Fruit fly (Drosophila melanogaster) whole organism, embryonic: ENCODE results near the gene Ak3.

Experiments
- Atf-2 ChIP-seq: fragments of 200-800 bp; sonication (Bioruptor generic); optimal IDR thresholded peaks from 2 replicates; lab custom pipeline; 2016; ENCODE audit warnings: missing biosample characterization, missing genetic modification characterization
- CG11456 ChIP-seq: fragments of 200-800 bp; sonication (Bioruptor generic); IDR thresholded peaks from 3 replicates; pipeline ENCODE4 v1.3.6; 2022; ENCODE audit warnings: missing biosample characterization, missing genetic modification characterization
- CG12071 ChIP-seq: fragments of 200-800 bp; sonication (Bioruptor generic); optimal IDR thresholded peaks from 3 replicates; lab custom pipeline; 2018; ENCODE audit warnings: missing biosample characterization, mild to moderate bottlenecking, missing genetic modification characterization
- CG14014 ChIP-seq: fragments of 200-800 bp; sonication (Bioruptor generic); IDR thresholded peaks from 2 replicates; pipeline ENCODE4 v1.3.6; 2022; ENCODE audit warnings: missing biosample characterization, missing genetic modification characterization
- CG14667 ChIP-seq: fragments of 200-800 bp; sonication (Bioruptor generic); IDR thresholded peaks from 2 replicates; pipeline ENCODE4 v1.3.6; 2022; ENCODE audit warnings: missing biosample characterization, missing genetic modification characterization
- CG17829 ChIP-seq: fragments of 200-800 bp; optimal IDR thresholded peaks from 2 replicates; lab custom pipeline; 2019; ENCODE audit warnings: missing biosample characterization, mild to moderate bottlenecking, missing genetic modification characterization, moderate library complexity
- CG3065 ChIP-seq: fragments of 200-800 bp; sonication (Bioruptor generic); optimal IDR thresholded peaks from 2 replicates; lab custom pipeline; 2016; ENCODE audit warnings: missing biosample characterization, missing genetic modification characterization
- CG31224 ChIP-seq: fragments of 200-800 bp; sonication (Bioruptor generic); IDR thresholded peaks from 2 replicates; pipeline ENCODE4 v1.3.6; 2022; ENCODE audit warnings: missing biosample characterization, missing genetic modification characterization
- CG32767 ChIP-seq: fragments of 200-800 bp; sonication (Bioruptor generic); IDR thresholded peaks from 2 replicates; pipeline ENCODE4 v1.3.6; 2022; ENCODE audit warnings: missing biosample characterization, missing genetic modification characterization
- CG32772 ChIP-seq: fragments of 200-800 bp; sonication (Bioruptor generic); IDR thresholded peaks from 2 replicates; pipeline ENCODE4 v1.3.6; 2022; ENCODE audit warnings: missing biosample characterization, missing genetic modification characterization
- CG3726 ChIP-seq: fragments of 200-800 bp; sonication (Bioruptor generic); IDR thresholded peaks from 3 replicates; pipeline ENCODE4, ENCODE4 v1.3.6; 2022; ENCODE audit warnings: missing biosample characterization, missing genetic modification characterization
- CG3847 ChIP-seq: fragments of 200-800 bp; sonication (Bioruptor generic); IDR thresholded peaks from 2 replicates; pipeline ENCODE4 v1.3.6; 2022; ENCODE audit warnings: missing biosample characterization, missing genetic modification characterization
- CG4424 ChIP-seq: fragments of 200-800 bp; sonication (Bioruptor generic); optimal IDR thresholded peaks from 3 replicates; lab custom pipeline; 2016; ENCODE audit warnings: missing biosample characterization, missing genetic modification characterization
- CG6254 ChIP-seq: fragments of 200-800 bp; sonication (Bioruptor generic); optimal IDR thresholded peaks from 3 replicates; lab custom pipeline; 2017; ENCODE audit warnings: mild to moderate bottlenecking, missing biosample characterization, missing genetic modification reagents, missing genetic modification characterization
- CG6765 ChIP-seq: fragments of 200-800 bp; sonication (Bioruptor generic); optimal IDR thresholded peaks from 3 replicates; lab custom pipeline; 2017; ENCODE audit warnings: missing biosample characterization, mild to moderate bottlenecking, missing genetic modification characterization
- CG7271 ChIP-seq: fragments of 200-800 bp; sonication (Bioruptor generic); optimal IDR thresholded peaks from 2 replicates; lab custom pipeline; 2018; ENCODE audit warnings: missing biosample characterization, mild to moderate bottlenecking, missing genetic modification characterization, moderate library complexity
- CG8359 ChIP-seq: fragments of 200-800 bp; sonication (Bioruptor generic); optimal IDR thresholded peaks from 2 replicates; lab custom pipeline; 2017; ENCODE audit warnings: missing biosample characterization, mild to moderate bottlenecking, missing genetic modification characterization, borderline replicate concordance
- CoRest ChIP-seq: fragments of 200-800 bp; sonication (Bioruptor generic); optimal IDR thresholded peaks from 3 replicates; lab custom pipeline; 2018; ENCODE audit warnings: missing biosample characterization, mild to moderate bottlenecking, missing genetic modification characterization, moderate library complexity
- Dad ChIP-seq: fragments of 200-800 bp; sonication (Bioruptor generic); optimal IDR thresholded peaks from 3 replicates; lab custom pipeline; 2016; ENCODE audit warnings: missing biosample characterization, missing genetic modification characterization
- Dip2 ChIP-seq: fragments of 200-800 bp; sonication (Bioruptor generic); IDR thresholded peaks from 2 replicates; pipeline ENCODE4 v1.3.6; 2022; ENCODE audit warnings: missing biosample characterization, missing genetic modification characterization
- E2f2 ChIP-seq: fragments of 200-800 bp; sonication (Bioruptor generic); IDR thresholded peaks from 2 replicates; pipeline ENCODE4 v1.3.6; 2022; ENCODE audit warnings: missing biosample characterization, missing genetic modification characterization
- Ets65A ChIP-seq: fragments of 200-800 bp; sonication (Bioruptor generic); peaks from one replicate; lab custom pipeline; 2016; ENCODE audit warnings: missing biosample characterization, missing genetic modification characterization
- Fer3 ChIP-seq: fragments of 200-800 bp; sonication (Bioruptor generic); optimal IDR thresholded peaks from 2 replicates; lab custom pipeline; 2018; ENCODE audit warnings: missing biosample characterization, mild to moderate bottlenecking, missing genetic modification characterization, moderate library complexity
- Gsc ChIP-seq: fragments of 200-800 bp; sonication (Bioruptor generic); IDR thresholded peaks from 2 replicates; pipeline ENCODE4 v1.3.6; 2022; ENCODE audit warnings: missing biosample characterization, missing genetic modification characterization
- HLH4C ChIP-seq: fragments of 200-800 bp; sonication (Bioruptor generic); IDR thresholded peaks from 3 replicates; pipeline ENCODE4 v1.3.6; 2022; ENCODE audit warnings: missing biosample characterization, missing genetic modification characterization; ENCODE audit not compliant: partially characterized antibody
- NC2β ChIP-seq: fragments of 200-800 bp; sonication (Bioruptor generic); optimal IDR thresholded peaks from 2 replicates; lab custom pipeline; 2016; ENCODE audit warnings: missing biosample characterization, missing genetic modification characterization
- Neu2 ChIP-seq: fragments of 200-800 bp; sonication (Bioruptor generic); optimal IDR thresholded peaks from 3 replicates; lab custom pipeline; 2016; ENCODE audit warnings: missing biosample characterization, missing genetic modification characterization, borderline replicate concordance
- NfI ChIP-seq: fragments of 200-800 bp; sonication (Bioruptor generic); optimal IDR thresholded peaks from 3 replicates; lab custom pipeline; 2018; ENCODE audit warnings: missing biosample characterization, mild to moderate bottlenecking, missing genetic modification characterization, moderate library complexity
- Poxn ChIP-seq: fragments of 200-800 bp; sonication (Bioruptor generic); IDR thresholded peaks from 2 replicates; pipeline ENCODE4 v1.3.6; 2022; ENCODE audit warnings: missing biosample characterization, missing genetic modification characterization
- Sox100B ChIP-seq: fragments of 200-800 bp; sonication (Bioruptor generic); optimal IDR thresholded peaks from 3 replicates; lab custom pipeline; 2018; ENCODE audit warnings: missing biosample characterization, mild to moderate bottlenecking, missing genetic modification characterization
- abd-A ChIP-seq: fragments of 200-800 bp; sonication (Bioruptor generic); optimal IDR thresholded peaks from 3 replicates; lab custom pipeline; 2019; ENCODE audit warnings: missing biosample characterization, mild to moderate bottlenecking, missing genetic modification characterization, moderate library complexity
- btn ChIP-seq: fragments of 200-800 bp; sonication (Bioruptor generic); optimal IDR thresholded peaks from 2 replicates; lab custom pipeline; 2016; ENCODE audit warnings: missing biosample characterization, missing genetic modification characterization
- cas ChIP-seq: fragments of 200-800 bp; sonication (Bioruptor generic); IDR thresholded peaks from 2 replicates; pipeline ENCODE4 v1.3.6; 2022; ENCODE audit warnings: missing biosample characterization, missing genetic modification characterization
- crol ChIP-seq: fragments of 200-800 bp; sonication (Bioruptor generic); IDR thresholded peaks from 2 replicates; pipeline ENCODE4 v1.3.6; 2022; ENCODE audit warnings: missing biosample characterization, missing genetic modification characterization
- da ChIP-seq: fragments of 200-800 bp; sonication (Bioruptor generic); optimal IDR thresholded peaks from 2 replicates; lab custom pipeline; 2016; ENCODE audit warnings: missing biosample characterization, missing genetic modification characterization
- emc ChIP-seq: fragments of 200-800 bp; sonication (Bioruptor generic); optimal IDR thresholded peaks from 2 replicates; lab custom pipeline; 2016; ENCODE audit warnings: missing biosample characterization, missing genetic modification characterization
- ems ChIP-seq: fragments of 200-800 bp; sonication (Bioruptor generic); optimal IDR thresholded peaks from 3 replicates; lab custom pipeline; 2016; ENCODE audit warnings: missing biosample characterization, missing genetic modification characterization
- gfzf ChIP-seq: fragments of 200-800 bp; sonication (Bioruptor generic); optimal IDR thresholded peaks from 2 replicates; lab custom pipeline; 2016; ENCODE audit warnings: missing biosample characterization, mild to moderate bottlenecking, missing genetic modification characterization, moderate library complexity
- gt ChIP-seq: fragments of 200-800 bp; sonication (Bioruptor generic); IDR thresholded peaks from 2 replicates; pipeline ENCODE4 v1.3.6; 2022; ENCODE audit warnings: missing biosample characterization, missing genetic modification characterization
- her ChIP-seq: fragments of 200-800 bp; sonication (Bioruptor generic); optimal IDR thresholded peaks from 2 replicates; lab custom pipeline; 2016; ENCODE audit warnings: missing biosample characterization, missing genetic modification characterization
- kay ChIP-seq: fragments of 200-800 bp; sonication (Bioruptor generic); optimal IDR thresholded peaks from 2 replicates; lab custom pipeline; 2016; ENCODE audit warnings: missing biosample characterization, missing genetic modification characterization
- lov ChIP-seq, 2 experiments: fragments of 200-800 bp in 1 of 2; fragments of >200 bp in 1 of 2; sonication (Bioruptor generic) in 1 of 2; IDR thresholded peaks in 1 of 2; optimal IDR thresholded peaks in 1 of 2; 2 replicates in 1 of 2; 3 replicates in 1 of 2; pipeline versions ENCODE4 v1.3.6 to Lab custom; 2017 to 2022; ENCODE audit warnings: missing biosample characterization in 1 of 2, missing genetic modification characterization in 1 of 2
- mam ChIP-seq: fragments of 200-800 bp; sonication (Bioruptor generic); optimal IDR thresholded peaks from 3 replicates; lab custom pipeline; 2016; ENCODE audit warnings: missing biosample characterization, missing genetic modification characterization
- org-1 ChIP-seq: fragments of 200-800 bp; sonication (Bioruptor generic); optimal IDR thresholded peaks from 2 replicates; lab custom pipeline; 2017; ENCODE audit warnings: missing biosample characterization, missing genetic modification characterization
- pnt ChIP-seq: fragments of 200-800 bp; sonication (Bioruptor generic); optimal IDR thresholded peaks from 3 replicates; lab custom pipeline; 2016; ENCODE audit warnings: missing biosample characterization, missing genetic modification characterization
- sens ChIP-seq: fragments of 200-800 bp; sonication (Bioruptor generic); peaks from one replicate; lab custom pipeline; 2016; ENCODE audit warnings: missing biosample characterization, missing genetic modification characterization
- trem ChIP-seq: fragments of 200-800 bp; optimal IDR thresholded peaks from 3 replicates; lab custom pipeline; 2019; ENCODE audit warnings: missing biosample characterization, mild to moderate bottlenecking, missing genetic modification characterization, moderate library complexity
- trh ChIP-seq: fragments of 200-800 bp; sonication (Bioruptor generic); optimal IDR thresholded peaks from 2 replicates; lab custom pipeline; 2016; ENCODE audit warnings: missing biosample characterization, missing genetic modification characterization
- vnd ChIP-seq: fragments of 200-800 bp; sonication (Bioruptor generic); IDR thresholded peaks from 3 replicates; pipeline ENCODE4 v1.3.6; 2022; ENCODE audit warnings: missing biosample characterization, missing genetic modification characterization; ENCODE audit not compliant: partially characterized antibody
- zen ChIP-seq: fragments of 200-800 bp; sonication (Bioruptor generic); optimal IDR thresholded peaks from 3 replicates; lab custom pipeline; 2018; ENCODE audit warnings: missing biosample characterization, mild to moderate bottlenecking, missing genetic modification characterization, moderate library complexity
- zf30C ChIP-seq: fragments of 200-800 bp; sonication (Bioruptor generic); optimal IDR thresholded peaks from 3 replicates; lab custom pipeline; 2018; ENCODE audit warnings: missing biosample characterization, mild to moderate bottlenecking, missing genetic modification characterization

Ak3 gene

dm6 chr3R:10868427-10868962, 20.9 kb downstream of the Ak3 start, which contains the start of the genes SelR and Tsp86D (continued):
- peak; percentile 48; the same call in 1 of the 3 replicates for TF ChIP-seq HLH4C (GFP tag; lab: Robert Waterston, UW)
- peak; percentile 66 for TF ChIP-seq gfzf (GFP tag; lab: Kevin White, UChicago)
- no peak for TF ChIP-seq gt (GFP tag; lab: Robert Waterston, UW)
- peak; percentile 77 for TF ChIP-seq CG3847
- no peak for TF ChIP-seq CG6254 (GFP tag; lab: Kevin White, UChicago)
- TF ChIP-seq pnt (GFP tag; lab: Kevin White, UChicago) = no peak
- peak; percentile 25 for TF ChIP-seq NfI (GFP tag; lab: Kevin White, UChicago)
- TF ChIP-seq Sox100B (GFP tag; lab: Kevin White, UChicago) = no peak
- peak; percentile 47 for TF ChIP-seq CG12071
- peak; percentile 36 for TF ChIP-seq Fer3 (tag; lab: Kevin White, UChicago)
- no peak for TF ChIP-seq kay
- peak; percentile 31 for TF ChIP-seq NC2β (GFP tag; lab: Kevin White, UChicago)
- TF ChIP-seq vnd (GFP tag; lab: Robert Waterston, UW) = no peak
- TF ChIP-seq CG8359 = no peak
- TF ChIP-seq CG11456 = no peak
- TF ChIP-seq CG14014 (GFP tag; lab: Robert Waterston, UW) = no peak
- peak; percentile 20 for TF ChIP-seq sens (GFP tag; lab: Kevin White, UChicago)
- TF ChIP-seq CG14667 (GFP tag; lab: Robert Waterston, UW) = no peak
- no peak for TF ChIP-seq Neu2 (GFP tag; lab: Kevin White, UChicago)
- peak; percentile 15 for TF ChIP-seq her (GFP tag; lab: Kevin White, UChicago)
- no peak for TF ChIP-seq mam (GFP tag; lab: Kevin White, UChicago)
- TF ChIP-seq cas = no peak
- peak; percentile 94 for TF ChIP-seq abd-A (tag; lab: Kevin White, UChicago)
- TF ChIP-seq CG7271 (tag; lab: Kevin White, UChicago) = peak; percentile 10
- no peak for TF ChIP-seq Dad
- TF ChIP-seq zf30C (GFP tag; lab: Kevin White, UChicago) = no peak
- no peak for TF ChIP-seq btn (GFP tag; lab: Kevin White, UChicago)
- TF ChIP-seq crol (GFP tag; lab: Robert Waterston, UW) = no peak
- TF ChIP-seq CG32772 (GFP tag; lab: Robert Waterston, UW) = no peak
- TF ChIP-seq Poxn (GFP tag; lab: Robert Waterston, UW) = no peak
- no peak for TF ChIP-seq org-1
- TF ChIP-seq Ets65A (GFP tag; lab: Kevin White, UChicago) = no peak
- peak; percentile 75 for TF ChIP-seq da
- no peak for TF ChIP-seq Dip2 (GFP tag; lab: Robert Waterston, UW)
- no peak for TF ChIP-seq CG4424 (GFP tag; lab: Kevin White, UChicago)
- TF ChIP-seq Gsc = no peak
- peak; percentile 45; the same call in 1 of the 2 replicates for TF ChIP-seq CG32767
- TF ChIP-seq E2f2 (GFP tag; lab: Robert Waterston, UW) = peak; percentile 7; the same call in 1 of the 2 replicates
- no peak for TF ChIP-seq CG31224 (GFP tag; lab: Robert Waterston, UW)
- TF ChIP-seq trem = peak; percentile 99
- peak; percentile 20 for TF ChIP-seq CoRest
- TF ChIP-seq zen = peak; percentile 66
- no peak for TF ChIP-seq trh (GFP tag; lab: Kevin White, UChicago)
- TF ChIP-seq CG3726 (GFP tag; lab: Robert Waterston, UW) = no peak
- TF ChIP-seq CG6765 (GFP tag; lab: Kevin White, UChicago) = peak; percentile 32
- TF ChIP-seq CG17829 = peak; percentile 75
- no peak for TF ChIP-seq ems (GFP tag; lab: Kevin White, UChicago)
- no peak for TF ChIP-seq CG3065 (GFP tag; lab: Kevin White, UChicago)
- no peak for TF ChIP-seq lov (optimal IDR thresholded peaks at IDR 0.05; lab: Kevin White, UChicago)
- TF ChIP-seq lov (GFP tag; IDR thresholded peaks at IDR 0.05; lab: Robert Waterston, UW) = peak; percentile 62; the same call in 1 of the 3 replicates
- TF ChIP-seq Atf-2 = no peak
- no peak for TF ChIP-seq emc (GFP tag; lab: Kevin White, UChicago)
